Worm (Caenorhabditis elegans) whole organism, L4 larva: ENCODE results near the gene srw-57.

Experiments
- T20F7.1 ChIP-seq: fragments of 200-800 bp; sonication (Bioruptor generic); optimal IDR thresholded peaks from 2 replicates; lab custom pipeline; 2018; ENCODE audit warnings: mild to moderate bottlenecking, missing genetic modification characterization, missing compliant biosample characterization
- aly-2 ChIP-seq: sonication (generic microtip); optimal IDR thresholded peaks from 2 replicates; lab custom pipeline; 2018; ENCODE audit warnings: missing biosample characterization, missing genetic modification characterization
- daf-12 ChIP-seq: fragments of 150-350 bp; optimal IDR thresholded peaks from 2 replicates; lab custom pipeline; 2014; ENCODE audit warnings: missing biosample characterization, missing genetic modification reagents, missing genetic modification characterization
- lin-1 ChIP-seq: fragments of 200-800 bp; sonication (Bioruptor generic); IDR thresholded peaks from 2 replicates; pipeline ENCODE4 v1.3.6; 2022; ENCODE audit warnings: missing genetic modification reagents, missing genetic modification characterization, missing compliant biosample characterization
- nhr-76 ChIP-seq: fragments of 150-350 bp; optimal IDR thresholded peaks from 2 replicates; lab custom pipeline; 2014; ENCODE audit warnings: missing biosample characterization, missing genetic modification characterization
- tra-1 ChIP-seq: fragments of 200-800 bp; sonication (Bioruptor generic); IDR thresholded peaks from 2 replicates; pipeline ENCODE4 v1.3.6; 2022; ENCODE audit warnings: missing genetic modification reagents, missing genetic modification characterization, missing compliant biosample characterization

- no peak for TF ChIP-seq nhr-76 (tag; lab: Kevin White, UChicago)
- no peak for TF ChIP-seq aly-2
- TF ChIP-seq lin-1 = no peak
- no peak for TF ChIP-seq T20F7.1 (GFP tag; lab: Kevin White, UChicago)
- no peak for TF ChIP-seq daf-12 (tag; lab: Kevin White, UChicago)
- no peak for TF ChIP-seq tra-1 (GFP tag; lab: Robert Waterston, UW)
Measured at ce11 chrV:16002288-16002687, 47.5 kb upstream of the srw-57 start, which contains the start of gene nhr-63.
